Worm (Caenorhabditis elegans): ENCODE data around the gene lin-14.

DNA sequence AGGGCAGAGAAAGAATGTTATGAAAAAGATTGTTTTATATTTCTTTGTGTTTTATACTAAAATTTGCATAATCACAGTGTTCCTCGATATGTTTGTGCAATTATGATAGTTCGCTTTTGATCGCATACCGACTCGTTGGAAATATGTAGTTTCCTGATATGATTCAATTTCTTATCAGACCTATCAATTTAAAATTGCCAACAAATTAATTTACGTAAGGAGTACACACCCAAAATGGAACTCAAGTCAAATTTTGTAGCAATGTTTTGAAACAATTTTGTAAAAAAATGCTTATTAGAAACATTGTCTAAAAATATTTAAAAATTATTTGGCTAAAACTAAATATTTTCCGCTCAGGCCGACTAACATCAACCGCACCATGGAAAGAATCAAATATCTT, 35.2 kb downstream of the lin-14 start:
- no peak for TF ChIP-seq mdl-1 (tag; optimal IDR thresholded peaks at IDR 0.05)
- peak; percentile 76 for TF ChIP-seq elt-2 (tag; optimal IDR thresholded peaks at IDR 0.05)
- no peak for TF ChIP-seq skn-1 (tag; optimal IDR thresholded peaks at IDR 0.05)
- TF ChIP-seq unc-62 (GFP tag; optimal IDR thresholded peaks at IDR 0.05) = no peak

Measured in whole organism, L3 larva.